Worm (Caenorhabditis elegans): ENCODE results near the gene srg-33.

DNA sequence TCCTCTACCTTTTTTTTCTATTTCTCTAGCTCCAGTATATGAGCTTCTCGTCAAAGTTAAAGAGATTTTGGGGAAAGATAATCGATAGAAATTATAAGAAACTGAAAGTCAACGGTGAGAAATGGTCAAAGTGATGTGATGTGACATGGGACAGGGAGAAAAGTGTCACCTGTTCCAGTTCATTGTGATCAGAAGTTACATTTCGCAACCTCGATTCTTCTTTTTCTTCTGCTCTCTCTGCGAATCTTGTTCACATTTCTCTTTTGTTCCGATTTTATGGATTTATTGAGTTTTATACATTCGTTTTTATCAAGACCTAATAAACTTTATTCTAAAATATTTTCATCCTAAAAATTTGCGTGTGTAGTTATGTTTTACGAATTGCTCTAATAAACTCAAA is 43.8 kb downstream of the srg-33 start:
- TF ChIP-seq unc-62 (GFP tag; optimal IDR thresholded peaks at IDR 0.05) = no peak
- no peak for TF ChIP-seq nhr-80 (tag; optimal IDR thresholded peaks at IDR 0.05)
- TF ChIP-seq lsy-27 (tag; optimal IDR thresholded peaks at IDR 0.05; ENCODE audit: borderline replicate concordance, insufficient read depth) = no peak
- no peak for TF ChIP-seq T07F8.4 (tag; optimal IDR thresholded peaks at IDR 0.05)
- no peak for TF ChIP-seq madf-6 (GFP tag; IDR thresholded peaks at IDR 0.05)
- TF ChIP-seq gei-17 (GFP tag; optimal IDR thresholded peaks at IDR 0.05) = no peak
- TF ChIP-seq nfya-1 (tag; optimal IDR thresholded peaks at IDR 0.05; ENCODE audit: borderline replicate concordance, insufficient read depth) = no peak
- TF ChIP-seq F49E8.2 (tag; optimal IDR thresholded peaks at IDR 0.05; ENCODE audit: insufficient read depth) = no peak
- no peak for TF ChIP-seq bed-1 (GFP tag; IDR thresholded peaks at IDR 0.05)
